Worm (Caenorhabditis elegans) whole organism, L1 larva: ENCODE measurements around the gene gldi-2.

Source experiments
- C16A3.4 ChIP-seq: fragments of 150-350 bp; optimal IDR thresholded peaks from 2 replicates; lab custom pipeline; 2014; ENCODE audit warnings: missing biosample characterization, missing genetic modification characterization
- C34B4.2 ChIP-seq: sonication (generic microtip); optimal IDR thresholded peaks from 2 replicates; lab custom pipeline; 2017; ENCODE audit warnings: mild to moderate bottlenecking, missing genetic modification characterization, missing compliant biosample characterization
- aha-1 ChIP-seq: fragments of 150-350 bp; optimal IDR thresholded peaks from 2 replicates; lab custom pipeline; 2014; ENCODE audit warnings: missing biosample characterization, missing genetic modification characterization
- aly-2 ChIP-seq: fragments of 150-350 bp; optimal IDR thresholded peaks from 2 replicates; lab custom pipeline; 2014; ENCODE audit warnings: missing biosample characterization, missing genetic modification characterization
- ama-1 ChIP-seq: fragments of 150-350 bp; optimal IDR thresholded peaks from 2 replicates; lab custom pipeline; 2014
- blmp-1 ChIP-seq: fragments of 150-350 bp; optimal IDR thresholded peaks from 2 replicates; lab custom pipeline; 2014; ENCODE audit warnings: missing biosample characterization, missing genetic modification characterization
- ceh-82 ChIP-seq, 3 experiments: fragments of 150-350 bp in 1 of 3; sonication (generic microtip) in 2 of 3; optimal IDR thresholded peaks; 2 replicates each; lab custom pipeline; 2014 to 2017; ENCODE audit warnings: missing biosample characterization in 3 of 3, missing genetic modification characterization in 3 of 3
- ceh-88 ChIP-seq: fragments of 200-800 bp; sonication (Bioruptor generic); IDR thresholded peaks from 2 replicates; pipeline ENCODE4 v1.3.6; 2022; ENCODE audit warnings: missing genetic modification characterization, missing compliant biosample characterization
- ceh-90 ChIP-seq: sonication (generic microtip); optimal IDR thresholded peaks from 2 replicates; lab custom pipeline; 2016; ENCODE audit warnings: missing genetic modification characterization, missing compliant biosample characterization
- ces-1 ChIP-seq: fragments of 150-350 bp; optimal IDR thresholded peaks from 2 replicates; lab custom pipeline; 2014; ENCODE audit warnings: missing biosample characterization, missing genetic modification reagents, missing genetic modification characterization
- dsc-1 ChIP-seq: sonication (generic microtip); optimal IDR thresholded peaks from 2 replicates; lab custom pipeline; 2016; ENCODE audit warnings: mild to moderate bottlenecking, missing genetic modification characterization, missing compliant biosample characterization
- efl-3 ChIP-seq: fragments of 200-800 bp; sonication (Bioruptor generic); optimal IDR thresholded peaks from 2 replicates; lab custom pipeline; 2018; ENCODE audit warnings: mild to moderate bottlenecking, missing genetic modification characterization, missing compliant biosample characterization
- egl-27 ChIP-seq, 2 experiments: fragments of 150-350 bp in 1 of 2; sonication (generic microtip); optimal IDR thresholded peaks; 3 replicates each; lab custom pipeline; 2017 to 2018; ENCODE audit warnings: missing biosample characterization in 2 of 2, missing genetic modification characterization in 2 of 2, missing genetic modification reagents in 2 of 2
- ets-5 ChIP-seq: fragments of 200-800 bp; sonication (Bioruptor generic); IDR thresholded peaks from 2 replicates; pipeline ENCODE4 v1.3.6; 2022; ENCODE audit warnings: missing genetic modification characterization, missing compliant biosample characterization
- fos-1 ChIP-seq: fragments of 150-350 bp; optimal IDR thresholded peaks from 2 replicates; lab custom pipeline; 2014; ENCODE audit warnings: missing biosample characterization, missing genetic modification characterization
- hlh-4 ChIP-seq: sonication (generic microtip); optimal IDR thresholded peaks from 2 replicates; lab custom pipeline; 2016; ENCODE audit warnings: mild to moderate bottlenecking, missing genetic modification characterization, missing compliant biosample characterization
- isw-1 ChIP-seq: fragments of 200-800 bp; sonication (Bioruptor generic); IDR thresholded peaks from 2 replicates; pipeline ENCODE4 v1.3.6; 2022; ENCODE audit warnings: missing genetic modification characterization, missing compliant biosample characterization
- jun-1 ChIP-seq: fragments of 150-350 bp; optimal IDR thresholded peaks from 2 replicates; lab custom pipeline; 2014; ENCODE audit warnings: missing biosample characterization, missing genetic modification reagents, missing genetic modification characterization
- lin-13 ChIP-seq: fragments of 150-350 bp; optimal IDR thresholded peaks from 2 replicates; lab custom pipeline; 2014; ENCODE audit warnings: missing biosample characterization, missing genetic modification reagents, missing genetic modification characterization
- lin-14 ChIP-seq: fragments of 200-800 bp; sonication (Bioruptor generic); optimal IDR thresholded peaks from 2 replicates; lab custom pipeline; 2018; ENCODE audit warnings: mild to moderate bottlenecking, missing genetic modification characterization, moderate library complexity, missing compliant biosample characterization
- lin-15B ChIP-seq: fragments of 150-350 bp; sonication (generic microtip); optimal IDR thresholded peaks from 3 replicates; lab custom pipeline; 2014; ENCODE audit warnings: missing biosample characterization, missing genetic modification characterization
- lin-35 ChIP-seq, 2 experiments: fragments of 150-350 bp; optimal IDR thresholded peaks; 2 replicates each; lab custom pipeline; 2014; ENCODE audit warnings: missing biosample characterization in 2 of 2, missing genetic modification characterization in 2 of 2, missing genetic modification reagents in 2 of 2
- lin-39 ChIP-seq: fragments of 150-350 bp; optimal IDR thresholded peaks from 2 replicates; lab custom pipeline; 2014; ENCODE audit warnings: missing biosample characterization, missing genetic modification reagents, missing genetic modification characterization
- mdl-1 ChIP-seq, 2 experiments: fragments of 150-350 bp; optimal IDR thresholded peaks; 2 replicates each; lab custom pipeline; 2014 to 2017; ENCODE audit warnings: missing biosample characterization in 2 of 2, missing genetic modification characterization in 2 of 2, inconsistent platforms in 1 of 2
- mef-2 ChIP-seq: fragments of 150-350 bp; optimal IDR thresholded peaks from 2 replicates; lab custom pipeline; 2014; ENCODE audit warnings: missing biosample characterization, missing genetic modification characterization
- mep-1 ChIP-seq: fragments of 150-350 bp; optimal IDR thresholded peaks from 2 replicates; lab custom pipeline; 2014; ENCODE audit warnings: missing biosample characterization, missing genetic modification characterization
- nhr-11 ChIP-seq: fragments of 150-350 bp; optimal IDR thresholded peaks from 2 replicates; lab custom pipeline; 2014; ENCODE audit warnings: missing biosample characterization, missing genetic modification characterization
- nhr-12 ChIP-seq: sonication (generic microtip); optimal IDR thresholded peaks from 2 replicates; lab custom pipeline; 2017; ENCODE audit warnings: missing biosample characterization, missing genetic modification characterization
- nhr-237 ChIP-seq: fragments of 150-350 bp; optimal IDR thresholded peaks from 2 replicates; lab custom pipeline; 2014; ENCODE audit warnings: missing biosample characterization, missing genetic modification characterization
- nhr-28 ChIP-seq: fragments of 150-350 bp; optimal IDR thresholded peaks from 2 replicates; lab custom pipeline; 2014; ENCODE audit warnings: missing biosample characterization, missing genetic modification characterization
- nhr-71 ChIP-seq: sonication (generic microtip); optimal IDR thresholded peaks from 2 replicates; lab custom pipeline; 2016; ENCODE audit warnings: mild to moderate bottlenecking, missing genetic modification characterization, moderate library complexity, missing compliant biosample characterization
- nhr-76 ChIP-seq: sonication (generic microtip); optimal IDR thresholded peaks from 2 replicates; lab custom pipeline; 2017; ENCODE audit warnings: missing biosample characterization, missing genetic modification characterization
- nhr-77 ChIP-seq: fragments of 150-350 bp; optimal IDR thresholded peaks from 2 replicates; lab custom pipeline; 2014; ENCODE audit warnings: missing biosample characterization, missing genetic modification characterization
- pag-3 ChIP-seq: sonication (generic microtip); optimal IDR thresholded peaks from 2 replicates; lab custom pipeline; 2017; ENCODE audit warnings: missing genetic modification characterization, mild to moderate bottlenecking, missing compliant biosample characterization, antibody characterized with exemption, borderline replicate concordance; ENCODE audit not compliant: insufficient read depth
- pax-3 ChIP-seq: fragments of 200-800 bp; sonication (Bioruptor generic); optimal IDR thresholded peaks from 2 replicates; lab custom pipeline; 2018; ENCODE audit warnings: mild to moderate bottlenecking, missing genetic modification characterization, moderate library complexity, missing compliant biosample characterization
- pqm-1 ChIP-seq: sonication (generic microtip); optimal IDR thresholded peaks from 3 replicates; lab custom pipeline; 2017; ENCODE audit warnings: missing biosample characterization, missing genetic modification characterization
- sptf-1 ChIP-seq: fragments of 150-350 bp; optimal IDR thresholded peaks from 2 replicates; lab custom pipeline; 2014; ENCODE audit warnings: missing biosample characterization, missing genetic modification characterization
- sup-37 ChIP-seq: fragments of 200-800 bp; sonication (Bioruptor generic); optimal IDR thresholded peaks from 2 replicates; lab custom pipeline; 2018; ENCODE audit warnings: mild to moderate bottlenecking, missing genetic modification characterization, missing compliant biosample characterization
- swsn-7 ChIP-seq: sonication (generic microtip); optimal IDR thresholded peaks from 2 replicates; lab custom pipeline; 2016; ENCODE audit warnings: missing genetic modification characterization, missing compliant biosample characterization
- tbx-2 ChIP-seq: sonication (generic microtip); optimal IDR thresholded peaks from 2 replicates; lab custom pipeline; 2016; ENCODE audit warnings: missing genetic modification characterization, missing compliant biosample characterization
- tlp-1 ChIP-seq: fragments of 150-350 bp; optimal IDR thresholded peaks from 2 replicates; lab custom pipeline; 2014; ENCODE audit warnings: missing biosample characterization, missing genetic modification characterization
- unc-130 ChIP-seq: fragments of 150-350 bp; optimal IDR thresholded peaks from 2 replicates; lab custom pipeline; 2017; ENCODE audit warnings: missing biosample characterization, missing genetic modification characterization, inconsistent platforms
- unc-30 ChIP-seq: sonication (generic microtip); optimal IDR thresholded peaks from 2 replicates; lab custom pipeline; 2017; ENCODE audit warnings: missing biosample characterization, missing genetic modification characterization
- unc-98 ChIP-seq: fragments of 200-800 bp; sonication (Bioruptor generic); IDR thresholded peaks from 2 replicates; pipeline ENCODE4 v1.3.6; 2022; ENCODE audit warnings: missing genetic modification characterization, missing compliant biosample characterization
- vab-15 ChIP-seq: sonication (generic microtip); optimal IDR thresholded peaks from 2 replicates; lab custom pipeline; 2017; ENCODE audit warnings: missing genotype, mild to moderate bottlenecking, missing genetic modification characterization, missing compliant biosample characterization
- xbp-1 ChIP-seq: sonication (generic microtip); optimal IDR thresholded peaks from 2 replicates; lab custom pipeline; 2016; ENCODE audit warnings: missing genetic modification characterization, missing compliant biosample characterization
- zip-4 ChIP-seq: fragments of 200-800 bp; sonication (Bioruptor generic); optimal IDR thresholded peaks from 2 replicates; lab custom pipeline; 2018; ENCODE audit warnings: mild to moderate bottlenecking, missing genetic modification characterization, moderate library complexity, missing compliant biosample characterization
- ztf-11 ChIP-seq, 2 experiments: sonication (generic microtip); optimal IDR thresholded peaks; 2 replicates each; lab custom pipeline; 2016 to 2017; ENCODE audit warnings: missing genetic modification characterization in 2 of 2, missing biosample characterization in 1 of 2, missing compliant biosample characterization in 1 of 2
- ztf-4 ChIP-seq: fragments of 150-350 bp; optimal IDR thresholded peaks from 2 replicates; lab custom pipeline; 2014; ENCODE audit warnings: missing biosample characterization, missing genetic modification characterization

The gldi-2 gene

ce11 chrII:6734674-6735073 lies 48.6 kb upstream of the gldi-2 start, which contains the start of gene T14B4.3 (continued):
- TF ChIP-seq ztf-11 (tag; optimal IDR thresholded peaks at IDR 0.05; lab: Kevin White, UChicago) (peak in 1 of 2 experiments; percentile 67), ceh-88 (GFP tag; lab: Robert Waterston, UW) (0 out of 2 replicates have a peak, but pooled peaks have one; percentile 45), xbp-1 (peak; percentile 50), zip-4 (GFP tag; lab: Kevin White, UChicago) (no peak), mef-2 (tag; lab: Kevin White, UChicago) (no peak), egl-27 (tag; optimal IDR thresholded peaks at IDR 0.05; lab: Kevin White, UChicago) (no peak), ceh-90 (tag; lab: Kevin White, UChicago) (no peak), unc-98 (GFP tag; lab: Robert Waterston, UW) (no peak), unc-130 (tag; lab: Kevin White, UChicago) (no peak), hlh-4 (tag; lab: Kevin White, UChicago) (no peak), aha-1 (no peak), swsn-7 (tag; lab: Kevin White, UChicago) (peak; percentile 45), tbx-2 (tag; lab: Kevin White, UChicago) (peak; percentile 54), aly-2 (no peak), ama-1 (lab: Kevin White, UChicago) (no peak), tlp-1 (tag; lab: Kevin White, UChicago) (no peak), C34B4.2 (no peak), nhr-77 (tag; lab: Kevin White, UChicago) (peak; percentile 28), blmp-1 (tag; lab: Kevin White, UChicago) (peak; percentile 61), mep-1 (peak; percentile 57), isw-1 (GFP tag; lab: Robert Waterston, UW) (peak; percentile 32), fos-1 (tag; lab: Kevin White, UChicago) (no peak), lin-13 (GFP tag; lab: Kevin White, UChicago) (peak; percentile 59), sptf-1 (tag; lab: Kevin White, UChicago) (no peak), nhr-76 (tag; lab: Kevin White, UChicago) (no peak), nhr-11 (tag; lab: Kevin White, UChicago) (no peak), dsc-1 (tag; lab: Kevin White, UChicago) (peak; percentile 15), lin-15B (tag; lab: Kevin White, UChicago) (peak; percentile 78), nhr-28 (tag; lab: Kevin White, UChicago) (no peak), lin-39 (no peak), unc-30 (no peak), pqm-1 (no peak), ets-5 (GFP tag; lab: Robert Waterston, UW) (no peak), ceh-82 (tag; optimal IDR thresholded peaks at IDR 0.05; lab: Kevin White, UChicago) (peak in 2 of 3 experiments; percentile 41 to 64), lin-14 (peak; percentile 75), pag-3 (tag; lab: Kevin White, UChicago) (no peak), mdl-1 (tag; optimal IDR thresholded peaks at IDR 0.05; lab: Kevin White, UChicago) (peak in 1 of 2 experiments; percentile 35), vab-15 (peak; percentile 20), nhr-12 (no peak), ztf-4 (tag; lab: Kevin White, UChicago) (no peak), sup-37 (no peak), ces-1 (no peak), lin-35 (GFP tag; optimal IDR thresholded peaks at IDR 0.05; lab: Kevin White, UChicago) (peak; percentile 57 to 85), pax-3 (tag; lab: Kevin White, UChicago) (peak; percentile 52), nhr-237 (tag; lab: Kevin White, UChicago) (peak; percentile 6), C16A3.4 (tag; lab: Kevin White, UChicago) (peak; percentile 83), efl-3 (no peak), jun-1 (tag; lab: Kevin White, UChicago) (peak; percentile 26), nhr-71 (tag; lab: Kevin White, UChicago) (peak; percentile 73)
